Worm (Caenorhabditis elegans) whole organism, L1 larva: ENCODE data around the gene M03C11.3.

Experiments used
- C04F5.9 ChIP-seq: sonication (generic microtip); optimal IDR thresholded peaks from 2 replicates; lab custom pipeline; 2016; ENCODE audit warnings: missing genetic modification characterization, missing compliant biosample characterization
- C16A3.4 ChIP-seq: fragments of 150-350 bp; optimal IDR thresholded peaks from 2 replicates; lab custom pipeline; 2014; ENCODE audit warnings: missing biosample characterization, missing genetic modification characterization
- Y116A8C.19 ChIP-seq: sonication (generic microtip); optimal IDR thresholded peaks from 2 replicates; lab custom pipeline; 2016; ENCODE audit warnings: missing compliant biosample characterization, missing genetic modification characterization, borderline replicate concordance
- alr-1 ChIP-seq: fragments of 200-800 bp; sonication (Bioruptor generic); optimal IDR thresholded peaks from 2 replicates; lab custom pipeline; 2018; ENCODE audit warnings: borderline replicate concordance, mild to moderate bottlenecking, missing genetic modification characterization, missing compliant biosample characterization
- ceh-8 ChIP-seq: fragments of 200-800 bp; sonication (Bioruptor generic); optimal IDR thresholded peaks from 2 replicates; lab custom pipeline; 2018; ENCODE audit warnings: mild to moderate bottlenecking, missing genetic modification characterization, moderate library complexity, missing compliant biosample characterization
- ceh-82 ChIP-seq, 3 experiments: fragments of 150-350 bp in 1 of 3; sonication (generic microtip) in 2 of 3; optimal IDR thresholded peaks; 2 replicates each; lab custom pipeline; 2014 to 2017; ENCODE audit warnings: missing biosample characterization in 3 of 3, missing genetic modification characterization in 3 of 3
- ceh-88 ChIP-seq: fragments of 200-800 bp; sonication (Bioruptor generic); IDR thresholded peaks from 2 replicates; pipeline ENCODE4 v1.3.6; 2022; ENCODE audit warnings: missing genetic modification characterization, missing compliant biosample characterization
- ceh-90 ChIP-seq: sonication (generic microtip); optimal IDR thresholded peaks from 2 replicates; lab custom pipeline; 2016; ENCODE audit warnings: missing genetic modification characterization, missing compliant biosample characterization
- dpl-1 ChIP-seq, 3 experiments: fragments of 150-350 bp in 2 of 3; sonication (generic microtip) in 1 of 3; optimal IDR thresholded peaks; 2 replicates each; lab custom pipeline; 2014 to 2017; ENCODE audit warnings: missing biosample characterization in 3 of 3, missing genetic modification characterization in 3 of 3, missing genetic modification reagents in 3 of 3
- dsc-1 ChIP-seq: sonication (generic microtip); optimal IDR thresholded peaks from 2 replicates; lab custom pipeline; 2016; ENCODE audit warnings: mild to moderate bottlenecking, missing genetic modification characterization, missing compliant biosample characterization
- efl-3 ChIP-seq: fragments of 200-800 bp; sonication (Bioruptor generic); optimal IDR thresholded peaks from 2 replicates; lab custom pipeline; 2018; ENCODE audit warnings: mild to moderate bottlenecking, missing genetic modification characterization, missing compliant biosample characterization
- egl-13 ChIP-seq: sonication (generic microtip); optimal IDR thresholded peaks from 2 replicates; lab custom pipeline; 2016; ENCODE audit warnings: missing genotype, missing genetic modification reagents, missing genetic modification characterization, missing compliant biosample characterization
- elt-2 ChIP-seq: sonication (generic microtip); optimal IDR thresholded peaks from 2 replicates; lab custom pipeline; 2016; ENCODE audit warnings: missing genetic modification characterization, mild to moderate bottlenecking, inconsistent platforms, missing compliant biosample characterization, missing genetic modification reagents
- elt-3 ChIP-seq, 6 experiments: fragments of 150-350 bp in 1 of 6; sonication (generic microtip); optimal IDR thresholded peaks; 2 replicates each; lab custom pipeline; 2017 to 2018; ENCODE audit warnings: missing biosample characterization in 6 of 6, missing genetic modification characterization in 6 of 6, inconsistent platforms in 1 of 6
- fkh-4 ChIP-seq: sonication (generic microtip); optimal IDR thresholded peaks from 2 replicates; lab custom pipeline; 2016; ENCODE audit warnings: missing compliant biosample characterization, missing genetic modification characterization, borderline replicate concordance
- fkh-8 ChIP-seq: sonication (generic microtip); optimal IDR thresholded peaks from 2 replicates; lab custom pipeline; 2016; ENCODE audit warnings: mild to moderate bottlenecking, missing genetic modification characterization, missing compliant biosample characterization
- fos-1 ChIP-seq: fragments of 150-350 bp; optimal IDR thresholded peaks from 2 replicates; lab custom pipeline; 2014; ENCODE audit warnings: missing biosample characterization, missing genetic modification characterization
- hlh-4 ChIP-seq: sonication (generic microtip); optimal IDR thresholded peaks from 2 replicates; lab custom pipeline; 2016; ENCODE audit warnings: mild to moderate bottlenecking, missing genetic modification characterization, missing compliant biosample characterization
- hpl-2 ChIP-seq: fragments of 150-350 bp; optimal IDR thresholded peaks from 2 replicates; lab custom pipeline; 2014; ENCODE audit warnings: missing biosample characterization, missing genetic modification reagents, missing genetic modification characterization
- irx-1 ChIP-seq: sonication (generic microtip); optimal IDR thresholded peaks from 2 replicates; lab custom pipeline; 2016; ENCODE audit warnings: missing genetic modification characterization, missing compliant biosample characterization
- isw-1 ChIP-seq: fragments of 200-800 bp; sonication (Bioruptor generic); IDR thresholded peaks from 2 replicates; pipeline ENCODE4 v1.3.6; 2022; ENCODE audit warnings: missing genetic modification characterization, missing compliant biosample characterization
- jun-1 ChIP-seq: fragments of 150-350 bp; optimal IDR thresholded peaks from 2 replicates; lab custom pipeline; 2014; ENCODE audit warnings: missing biosample characterization, missing genetic modification reagents, missing genetic modification characterization
- lin-13 ChIP-seq: fragments of 150-350 bp; optimal IDR thresholded peaks from 2 replicates; lab custom pipeline; 2014; ENCODE audit warnings: missing biosample characterization, missing genetic modification reagents, missing genetic modification characterization
- lin-14 ChIP-seq: fragments of 200-800 bp; sonication (Bioruptor generic); optimal IDR thresholded peaks from 2 replicates; lab custom pipeline; 2018; ENCODE audit warnings: mild to moderate bottlenecking, missing genetic modification characterization, moderate library complexity, missing compliant biosample characterization
- lin-35 ChIP-seq, 2 experiments: fragments of 150-350 bp; optimal IDR thresholded peaks; 2 replicates each; lab custom pipeline; 2014; ENCODE audit warnings: missing biosample characterization in 2 of 2, missing genetic modification characterization in 2 of 2, missing genetic modification reagents in 2 of 2
- lsy-2 ChIP-seq, 2 experiments: fragments of 150-350 bp; optimal IDR thresholded peaks; 2 replicates each; lab custom pipeline; 2014; ENCODE audit warnings: missing biosample characterization in 2 of 2, missing genetic modification characterization in 2 of 2
- mab-9 ChIP-seq: fragments of 200-800 bp; sonication (Bioruptor generic); IDR thresholded peaks from 2 replicates; pipeline ENCODE4 v1.3.6; 2022; ENCODE audit warnings: missing genetic modification reagents, missing genetic modification characterization, missing compliant biosample characterization
- mep-1 ChIP-seq: fragments of 150-350 bp; optimal IDR thresholded peaks from 2 replicates; lab custom pipeline; 2014; ENCODE audit warnings: missing biosample characterization, missing genetic modification characterization
- nhr-11 ChIP-seq: fragments of 150-350 bp; optimal IDR thresholded peaks from 2 replicates; lab custom pipeline; 2014; ENCODE audit warnings: missing biosample characterization, missing genetic modification characterization
- nhr-12 ChIP-seq: sonication (generic microtip); optimal IDR thresholded peaks from 2 replicates; lab custom pipeline; 2017; ENCODE audit warnings: missing biosample characterization, missing genetic modification characterization
- nhr-19 ChIP-seq: fragments of 200-800 bp; sonication (Bioruptor generic); conservative IDR thresholded peaks from 2 replicates; pipeline ENCODE4 v1.3.6; 2022; ENCODE audit warnings: missing genetic modification characterization, missing compliant biosample characterization
- nhr-47 ChIP-seq: sonication (generic microtip); optimal IDR thresholded peaks from 2 replicates; lab custom pipeline; 2016; ENCODE audit warnings: mild to moderate bottlenecking, missing genetic modification characterization, moderate library complexity, missing compliant biosample characterization
- nhr-77 ChIP-seq: fragments of 150-350 bp; optimal IDR thresholded peaks from 2 replicates; lab custom pipeline; 2014; ENCODE audit warnings: missing biosample characterization, missing genetic modification characterization
- nhr-85 ChIP-seq: sonication (generic microtip); peaks from one replicate; lab custom pipeline; 2016; ENCODE audit warnings: missing genetic modification characterization, inconsistent platforms, missing compliant biosample characterization
- nhr-90 ChIP-seq: sonication (generic microtip); optimal IDR thresholded peaks from 2 replicates; lab custom pipeline; 2016; ENCODE audit warnings: mild to moderate bottlenecking, missing genetic modification characterization, missing compliant biosample characterization; ENCODE audit not compliant: poor library complexity
- pag-3 ChIP-seq: sonication (generic microtip); optimal IDR thresholded peaks from 2 replicates; lab custom pipeline; 2017; ENCODE audit warnings: missing genetic modification characterization, mild to moderate bottlenecking, missing compliant biosample characterization, antibody characterized with exemption, borderline replicate concordance; ENCODE audit not compliant: insufficient read depth
- pax-3 ChIP-seq: fragments of 200-800 bp; sonication (Bioruptor generic); optimal IDR thresholded peaks from 2 replicates; lab custom pipeline; 2018; ENCODE audit warnings: mild to moderate bottlenecking, missing genetic modification characterization, moderate library complexity, missing compliant biosample characterization
- pqm-1 ChIP-seq: sonication (generic microtip); optimal IDR thresholded peaks from 3 replicates; lab custom pipeline; 2017; ENCODE audit warnings: missing biosample characterization, missing genetic modification characterization
- skn-1 ChIP-seq: fragments of 150-350 bp; optimal IDR thresholded peaks from 2 replicates; lab custom pipeline; 2014; ENCODE audit warnings: missing biosample characterization, missing genetic modification characterization
- snpc-4 ChIP-seq: fragments of 150-350 bp; optimal IDR thresholded peaks from 2 replicates; lab custom pipeline; 2014; ENCODE audit warnings: missing biosample characterization, missing genetic modification characterization
- snu-23 ChIP-seq: sonication (generic microtip); optimal IDR thresholded peaks from 2 replicates; lab custom pipeline; 2016; ENCODE audit warnings: missing genetic modification characterization, missing compliant biosample characterization
- sptf-1 ChIP-seq: fragments of 150-350 bp; optimal IDR thresholded peaks from 2 replicates; lab custom pipeline; 2014; ENCODE audit warnings: missing biosample characterization, missing genetic modification characterization
- sup-37 ChIP-seq: fragments of 200-800 bp; sonication (Bioruptor generic); optimal IDR thresholded peaks from 2 replicates; lab custom pipeline; 2018; ENCODE audit warnings: mild to moderate bottlenecking, missing genetic modification characterization, missing compliant biosample characterization
- swsn-7 ChIP-seq: sonication (generic microtip); optimal IDR thresholded peaks from 2 replicates; lab custom pipeline; 2016; ENCODE audit warnings: missing genetic modification characterization, missing compliant biosample characterization
- tlp-1 ChIP-seq: fragments of 150-350 bp; optimal IDR thresholded peaks from 2 replicates; lab custom pipeline; 2014; ENCODE audit warnings: missing biosample characterization, missing genetic modification characterization
- unc-30 ChIP-seq: sonication (generic microtip); optimal IDR thresholded peaks from 2 replicates; lab custom pipeline; 2017; ENCODE audit warnings: missing biosample characterization, missing genetic modification characterization
- unc-98 ChIP-seq: fragments of 200-800 bp; sonication (Bioruptor generic); IDR thresholded peaks from 2 replicates; pipeline ENCODE4 v1.3.6; 2022; ENCODE audit warnings: missing genetic modification characterization, missing compliant biosample characterization
- vab-15 ChIP-seq: sonication (generic microtip); optimal IDR thresholded peaks from 2 replicates; lab custom pipeline; 2017; ENCODE audit warnings: missing genotype, mild to moderate bottlenecking, missing genetic modification characterization, missing compliant biosample characterization
- xbp-1 ChIP-seq: sonication (generic microtip); optimal IDR thresholded peaks from 2 replicates; lab custom pipeline; 2016; ENCODE audit warnings: missing genetic modification characterization, missing compliant biosample characterization
- zag-1 ChIP-seq: fragments of 150-350 bp; optimal IDR thresholded peaks from 2 replicates; lab custom pipeline; 2014; ENCODE audit warnings: missing biosample characterization, missing genetic modification characterization
- zip-4 ChIP-seq: fragments of 200-800 bp; sonication (Bioruptor generic); optimal IDR thresholded peaks from 2 replicates; lab custom pipeline; 2018; ENCODE audit warnings: mild to moderate bottlenecking, missing genetic modification characterization, moderate library complexity, missing compliant biosample characterization

M03C11.3 gene

ce11 chrIII:10460427-10461163, 55.7 kb downstream of the M03C11.3 start, which contains the start of gene ecps-1:
Gene ecps-1, minus strand, starts transcription at chrIII:10460551.
- no peak for TF ChIP-seq efl-3
- peak; percentile 82 for TF ChIP-seq mab-9 (GFP tag; lab: Robert Waterston, UW)
- peak; percentile 92 for TF ChIP-seq lsy-2 (tag; optimal IDR thresholded peaks at IDR 0.05; lab: Kevin White, UChicago)
- peak; percentile 21 for TF ChIP-seq Y116A8C.19 (tag; lab: Kevin White, UChicago)
- peak; percentile 79 for TF ChIP-seq nhr-77 (tag; lab: Kevin White, UChicago)
- peak; percentile 94 for TF ChIP-seq nhr-47 (tag; lab: Kevin White, UChicago)
- peak; percentile 90 for TF ChIP-seq ceh-88 (GFP tag; lab: Robert Waterston, UW)
- TF ChIP-seq alr-1 (tag; lab: Kevin White, UChicago): no peak
- peak; percentile 50 for TF ChIP-seq sup-37 (GFP tag; lab: Kevin White, UChicago)
- TF ChIP-seq zag-1 (tag; lab: Kevin White, UChicago): no peak
- TF ChIP-seq elt-2: peak; percentile 61
- TF ChIP-seq tlp-1: no peak
- no peak for TF ChIP-seq sptf-1 (tag; lab: Kevin White, UChicago)
- peak; percentile 92 for TF ChIP-seq nhr-85
- peak; percentile 81 for TF ChIP-seq C04F5.9 (tag; lab: Kevin White, UChicago)
- TF ChIP-seq mep-1 (tag; lab: Kevin White, UChicago): peak; percentile 96
- peak; percentile 92 for TF ChIP-seq xbp-1 (tag; lab: Kevin White, UChicago)
- peak; percentile 80 for TF ChIP-seq dsc-1 (tag; lab: Kevin White, UChicago)
- TF ChIP-seq fkh-8 (tag; lab: Kevin White, UChicago): peak; percentile 95
- TF ChIP-seq irx-1: peak; percentile 76
- peak; percentile 77 for TF ChIP-seq ceh-90 (tag; lab: Kevin White, UChicago)
- peak; percentile 72 for TF ChIP-seq pqm-1 (tag; lab: Kevin White, UChicago)
- TF ChIP-seq lin-35 (GFP tag; optimal IDR thresholded peaks at IDR 0.05; lab: Kevin White, UChicago): peak; percentile 81 to 90
- TF ChIP-seq vab-15 (tag; lab: Kevin White, UChicago): peak; percentile 1
- TF ChIP-seq isw-1: peak; percentile 86
- no peak for TF ChIP-seq pag-3 (tag; lab: Kevin White, UChicago)
- TF ChIP-seq fkh-4 (tag; lab: Kevin White, UChicago): peak; percentile 76
- peak; percentile 70 for TF ChIP-seq zip-4 (GFP tag; lab: Kevin White, UChicago)
- no peak for TF ChIP-seq nhr-12 (tag; lab: Kevin White, UChicago)
- TF ChIP-seq elt-3 (tag; optimal IDR thresholded peaks at IDR 0.05; lab: Kevin White, UChicago): peak in 2 of 6 experiments; percentile 72 to 93
- TF ChIP-seq skn-1 (tag; lab: Kevin White, UChicago): peak; percentile 98
- TF ChIP-seq swsn-7 (tag; lab: Kevin White, UChicago): peak; percentile 91
- TF ChIP-seq ceh-8 (GFP tag; lab: Kevin White, UChicago): peak; percentile 76
- peak; percentile 96 for TF ChIP-seq unc-98 (GFP tag; lab: Robert Waterston, UW)
- peak; percentile 93 for TF ChIP-seq pax-3 (tag; lab: Kevin White, UChicago)
- peak; percentile 50 for TF ChIP-seq snpc-4 (tag; lab: Kevin White, UChicago)
- no peak for TF ChIP-seq hlh-4 (tag; lab: Kevin White, UChicago)
- peak; percentile 86 for TF ChIP-seq hpl-2 (GFP tag; lab: Kevin White, UChicago)
- no peak for TF ChIP-seq unc-30 (tag; lab: Kevin White, UChicago)
- TF ChIP-seq nhr-11 (tag; lab: Kevin White, UChicago): peak; percentile 66
- TF ChIP-seq snu-23 (GFP tag; lab: Kevin White, UChicago): peak; percentile 94
- peak; percentile 80 to 92 (median 90) for TF ChIP-seq ceh-82 (tag; optimal IDR thresholded peaks at IDR 0.05; lab: Kevin White, UChicago)
- peak; percentile 72 to 84 (median 83) for TF ChIP-seq dpl-1 (GFP tag; optimal IDR thresholded peaks at IDR 0.05; lab: Kevin White, UChicago)
- TF ChIP-seq fos-1 (tag; lab: Kevin White, UChicago): peak; percentile 88
- TF ChIP-seq nhr-19 (GFP tag; lab: Robert Waterston, UW): peak; percentile 89
- TF ChIP-seq C16A3.4 (tag; lab: Kevin White, UChicago): peak; percentile 98
- peak; percentile 96 for TF ChIP-seq nhr-90
- peak; percentile 95 for TF ChIP-seq lin-14 (GFP tag; lab: Kevin White, UChicago)
- peak; percentile 83 for TF ChIP-seq lin-13
- peak; percentile 81 for TF ChIP-seq egl-13 (tag; lab: Kevin White, UChicago)
- TF ChIP-seq jun-1: peak; percentile 81
